Worm (Caenorhabditis elegans) whole organism, midembryonic: Measurements from ENCODE around the gene nmy-3.
"Not testable (repeated sequence)": the region's sequence is repeated elsewhere in the genome, so short reads cannot be mapped to it uniquely, and the experiment has no call there.

Experiments used
- T22C8.4 ChIP-seq: fragments of 200-800 bp; sonication (Bioruptor generic); IDR thresholded peaks from 2 replicates; pipeline ENCODE4 v1.3.6; 2022; ENCODE audit warnings: missing genetic modification characterization, missing compliant biosample characterization
- cog-1 ChIP-seq: sonication (generic microtip); optimal IDR thresholded peaks from 2 replicates; lab custom pipeline; 2016; ENCODE audit warnings: missing genetic modification characterization, missing compliant biosample characterization
- flt-1 ChIP-seq: fragments of 200-800 bp; sonication (Bioruptor generic); IDR thresholded peaks from 2 replicates; pipeline ENCODE4 v1.3.6; 2022; ENCODE audit warnings: missing genetic modification characterization, missing compliant biosample characterization
- klf-2 ChIP-seq: fragments of 200-800 bp; sonication (Bioruptor generic); conservative IDR thresholded peaks from 2 replicates; pipeline ENCODE4 v1.3.6; 2022; ENCODE audit warnings: missing genetic modification reagents, missing genetic modification characterization, missing compliant biosample characterization
- med-1 ChIP-seq: sonication (generic microtip); optimal IDR thresholded peaks from 2 replicates; lab custom pipeline; 2017; ENCODE audit warnings: missing genetic modification characterization, mild to moderate bottlenecking, missing compliant biosample characterization, antibody characterized with exemption, missing genetic modification reagents; ENCODE audit not compliant: insufficient read depth
- ref-1 ChIP-seq: fragments of 200-800 bp; sonication (Bioruptor generic); conservative IDR thresholded peaks from 2 replicates; pipeline ENCODE4 v1.3.6; 2022; ENCODE audit warnings: missing genetic modification reagents, missing genetic modification characterization, missing compliant biosample characterization
- tab-1 ChIP-seq: fragments of 200-800 bp; sonication (Bioruptor generic); IDR thresholded peaks from 2 replicates; pipeline ENCODE4 v1.3.6; 2022; ENCODE audit warnings: missing genetic modification characterization, missing compliant biosample characterization
- ztf-23 ChIP-seq: fragments of 200-800 bp; sonication (Bioruptor generic); IDR thresholded peaks from 2 replicates; pipeline ENCODE4 v1.3.6; 2022; ENCODE audit warnings: missing genetic modification reagents, missing genetic modification characterization, missing compliant biosample characterization
- ztf-29 ChIP-seq: fragments of 200-800 bp; sonication (Bioruptor generic); IDR thresholded peaks from 2 replicates; pipeline ENCODE4 v1.3.6; 2022; ENCODE audit warnings: missing genetic modification reagents, missing genetic modification characterization, missing compliant biosample characterization

nmy-3 gene

ce11 chrIV:9267581-9267980 lies 6.7 kb upstream of the nmy-3 start:
- TF ChIP-seq ztf-29 (GFP tag; lab: Robert Waterston, UW): no peak

- TF ChIP-seq klf-2 (GFP tag; lab: Robert Waterston, UW) (no peak), med-1 (GFP tag; lab: Kevin White, UChicago) (no peak), ztf-23 (GFP tag; lab: Robert Waterston, UW) (no peak), ztf-29 (GFP tag; lab: Robert Waterston, UW) (no peak), T22C8.4 (GFP tag; lab: Robert Waterston, UW) (no peak), cog-1 (tag; lab: Kevin White, UChicago) (no peak), tab-1 (peak; percentile 68; the same call in 1 of the 2 replicates), ref-1 (GFP tag; lab: Robert Waterston, UW) (no peak), flt-1 (GFP tag; lab: Robert Waterston, UW) (peak; percentile 66; the same call in 1 of the 2 replicates)
Observed at ce11 chrIV:9268916-9269315, 5.4 kb upstream of the nmy-3 start.

ce11 chrIV:9269796-9270195 lies 4.5 kb upstream of the nmy-3 start, which contains the start of gene flh-3:
flh-3 (plus strand) TSS chrIV:9270096.
- no peak for TF ChIP-seq ztf-29 (GFP tag; lab: Robert Waterston, UW)
- no peak for TF ChIP-seq flt-1 (GFP tag; lab: Robert Waterston, UW)
- no peak for TF ChIP-seq klf-2 (GFP tag; lab: Robert Waterston, UW)
- no peak for TF ChIP-seq T22C8.4 (GFP tag; lab: Robert Waterston, UW)
- TF ChIP-seq tab-1: no peak
- TF ChIP-seq cog-1 (tag; lab: Kevin White, UChicago): no peak
- no peak for TF ChIP-seq ztf-23 (GFP tag; lab: Robert Waterston, UW)
- TF ChIP-seq med-1 (GFP tag; lab: Kevin White, UChicago): no peak
- no peak for TF ChIP-seq ref-1 (GFP tag; lab: Robert Waterston, UW)

- TF ChIP-seq ztf-29, ref-1, T22C8.4 (GFP tag; lab: Robert Waterston, UW): not testable (repeated sequence)
Observed at ce11 chrIV:9286305-9286704, 12.0 kb downstream of the nmy-3 start, which contains the start of gene nhr-267. nhr-267 (minus strand) TSS chrIV:9286405.

- TF ChIP-seq klf-2 (GFP tag; lab: Robert Waterston, UW) (no peak), med-1 (GFP tag; lab: Kevin White, UChicago) (no peak), tab-1 (no peak), flt-1 (GFP tag; lab: Robert Waterston, UW) (no peak), ztf-29 (GFP tag; lab: Robert Waterston, UW) (no peak), cog-1 (tag; lab: Kevin White, UChicago) (no peak), T22C8.4 (GFP tag; lab: Robert Waterston, UW) (no peak), ref-1 (GFP tag; lab: Robert Waterston, UW) (no peak), ztf-23 (GFP tag; lab: Robert Waterston, UW) (no peak)
Observed at ce11 chrIV:9289635-9290034, 15.4 kb downstream of the nmy-3 start.

ce11 chrIV:9293825-9294224 lies 19.5 kb downstream of the nmy-3 start, which contains the start of gene nhr-264:
nhr-264 (minus strand) TSS chrIV:9293925.
- not testable (repeated sequence) for TF ChIP-seq med-1 (GFP tag; lab: Kevin White, UChicago); flt-1 (GFP tag; lab: Robert Waterston, UW); T22C8.4 (GFP tag; lab: Robert Waterston, UW)

- TF ChIP-seq tab-1: no peak
- no peak for TF ChIP-seq cog-1 (tag; lab: Kevin White, UChicago)
- no peak for TF ChIP-seq med-1 (GFP tag; lab: Kevin White, UChicago)
Observed at ce11 chrIV:9296285-9296684, 22.0 kb downstream of the nmy-3 start, which contains the start of gene F49C12.1. F49C12.1 (minus strand) TSS chrIV:9296354.

- no peak for TF ChIP-seq ref-1 (GFP tag; lab: Robert Waterston, UW)
- TF ChIP-seq klf-2 (GFP tag; lab: Robert Waterston, UW): no peak
- TF ChIP-seq T22C8.4 (GFP tag; lab: Robert Waterston, UW): no peak
Observed at ce11 chrIV:9299145-9299544, 24.9 kb downstream of the nmy-3 start, which contains the start of gene F49C12.2. F49C12.2 (minus strand) TSS chrIV:9299245.

ce11 chrIV:9300127-9300526 lies 25.8 kb downstream of the nmy-3 start, which contains the start of gene F49C12.3:
F49C12.3 (plus strand) TSS chrIV:9300427.
- TF ChIP-seq ref-1 (GFP tag; lab: Robert Waterston, UW) (no peak), tab-1 (no peak), ztf-29 (GFP tag; lab: Robert Waterston, UW) (no peak), cog-1 (tag; lab: Kevin White, UChicago) (no peak)

ce11 chrIV:9303994-9304393 lies 29.7 kb downstream of the nmy-3 start, which contains the start of gene F49C12.4:
F49C12.4 (minus strand) TSS chrIV:9304094.
- TF ChIP-seq T22C8.4 (GFP tag; lab: Robert Waterston, UW) (no peak), tab-1 (no peak), ztf-23 (GFP tag; lab: Robert Waterston, UW) (no peak), flt-1 (GFP tag; lab: Robert Waterston, UW) (no peak), klf-2 (GFP tag; lab: Robert Waterston, UW) (no peak), ztf-29 (GFP tag; lab: Robert Waterston, UW) (no peak), ref-1 (GFP tag; lab: Robert Waterston, UW) (no peak), med-1 (GFP tag; lab: Kevin White, UChicago) (no peak)
